Worm (Caenorhabditis elegans) whole organism, L3 larva: ENCODE results near the gene slc-25A21.

Experiments used
- egl-27 ChIP-seq: sonication (generic microtip); optimal IDR thresholded peaks from 4 replicates; lab custom pipeline; 2017; ENCODE audit warnings: missing biosample characterization, missing genetic modification reagents, missing genetic modification characterization
- fkh-10 ChIP-seq: sonication (generic microtip); optimal IDR thresholded peaks from 2 replicates; lab custom pipeline; 2017; ENCODE audit warnings: missing biosample characterization, missing genetic modification reagents, missing genetic modification characterization
- fos-1 ChIP-seq: fragments of 150-350 bp; optimal IDR thresholded peaks from 2 replicates; lab custom pipeline; 2014; ENCODE audit warnings: missing biosample characterization, missing genetic modification characterization
- lin-15B ChIP-seq: fragments of 150-350 bp; optimal IDR thresholded peaks from 2 replicates; lab custom pipeline; 2014; ENCODE audit warnings: missing biosample characterization, missing genetic modification characterization
- mml-1 ChIP-seq: fragments of 150-350 bp; sonication (generic microtip); optimal IDR thresholded peaks from 3 replicates; lab custom pipeline; 2014; ENCODE audit warnings: missing biosample characterization, missing genetic modification characterization
- nhr-237 ChIP-seq: fragments of 150-350 bp; optimal IDR thresholded peaks from 2 replicates; lab custom pipeline; 2014; ENCODE audit warnings: missing biosample characterization, missing genetic modification characterization
- nhr-76 ChIP-seq: fragments of 150-350 bp; sonication (generic microtip); optimal IDR thresholded peaks from 5 replicates; lab custom pipeline; 2014; ENCODE audit warnings: missing biosample characterization, missing genetic modification characterization
- snpc-4 ChIP-seq: fragments of 150-350 bp; optimal IDR thresholded peaks from 2 replicates; lab custom pipeline; 2014; ENCODE audit warnings: missing biosample characterization, missing genetic modification characterization
- unc-39 ChIP-seq: sonication (generic microtip); optimal IDR thresholded peaks from 4 replicates; lab custom pipeline; 2017; ENCODE audit warnings: missing biosample characterization, missing genetic modification characterization
- unc-62 ChIP-seq: fragments of 150-350 bp; sonication (generic microtip); optimal IDR thresholded peaks from 4 replicates; lab custom pipeline; 2014; ENCODE audit warnings: missing biosample characterization, missing genetic modification reagents, missing genetic modification characterization
- ztf-11 ChIP-seq: fragments of 150-350 bp; optimal IDR thresholded peaks from 2 replicates; lab custom pipeline; 2014; ENCODE audit warnings: missing biosample characterization, missing genetic modification characterization
- ztf-4 ChIP-seq: fragments of 150-350 bp; optimal IDR thresholded peaks from 2 replicates; lab custom pipeline; 2014; ENCODE audit warnings: missing biosample characterization, missing genetic modification characterization

DNA sequence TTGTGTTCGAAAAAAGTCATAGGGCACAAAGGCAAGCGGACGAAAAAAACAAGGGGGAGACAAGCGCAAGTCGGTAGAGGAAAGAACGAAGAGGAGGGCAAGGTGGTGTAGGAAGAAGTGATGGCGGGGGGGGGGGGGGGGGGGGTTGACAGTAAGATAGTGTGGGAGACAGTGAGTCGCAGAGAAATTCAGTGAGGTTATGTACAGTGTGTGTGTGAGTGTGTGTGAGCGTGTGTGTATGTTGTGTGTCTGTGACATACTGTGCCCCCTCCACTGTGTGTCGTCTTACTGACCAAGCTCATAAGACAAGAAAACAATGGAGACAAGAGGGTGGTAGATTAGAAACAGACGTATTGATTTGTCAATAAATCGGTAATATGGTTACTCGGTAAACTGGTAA lies 39.5 kb upstream of the slc-25A21 start:
- TF ChIP-seq unc-62 (GFP tag; lab: Kevin White, UChicago) = no peak
- no peak for TF ChIP-seq mml-1 (tag; lab: Kevin White, UChicago)
- TF ChIP-seq ztf-4 (tag; lab: Kevin White, UChicago) = no peak
- no peak for TF ChIP-seq fos-1 (tag; lab: Kevin White, UChicago)
- no peak for TF ChIP-seq fkh-10 (GFP tag; lab: Kevin White, UChicago)
- TF ChIP-seq ztf-11 (tag; lab: Kevin White, UChicago) = no peak
- TF ChIP-seq nhr-237 (tag; lab: Kevin White, UChicago) = no peak
- no peak for TF ChIP-seq nhr-76 (tag; lab: Kevin White, UChicago)
- TF ChIP-seq snpc-4 (tag; lab: Kevin White, UChicago) = no peak
- TF ChIP-seq unc-39 (tag; lab: Kevin White, UChicago) = no peak
- no peak for TF ChIP-seq lin-15B
- no peak for TF ChIP-seq egl-27 (tag; lab: Kevin White, UChicago)
